Fruit fly (Drosophila melanogaster) whole organism, embryonic: ENCODE data around the gene pros.

Experiments used
- Abd-B ChIP-seq: fragments of 200-800 bp; sonication (Bioruptor generic); optimal IDR thresholded peaks from 2 replicates; lab custom pipeline; 2018; ENCODE audit warnings: missing biosample characterization, mild to moderate bottlenecking, missing genetic modification characterization, moderate library complexity
- CG10431 ChIP-seq: fragments of 200-800 bp; sonication (Bioruptor generic); optimal IDR thresholded peaks from 3 replicates; lab custom pipeline; 2018; ENCODE audit warnings: missing biosample characterization, mild to moderate bottlenecking, missing genetic modification characterization
- CG10565 ChIP-seq: fragments of 200-800 bp; sonication (Bioruptor generic); optimal IDR thresholded peaks from 3 replicates; lab custom pipeline; 2016; ENCODE audit warnings: missing biosample characterization, mild to moderate bottlenecking, missing genetic modification characterization
- CG11085 ChIP-seq: fragments of 200-800 bp; sonication (Bioruptor generic); IDR thresholded peaks from 2 replicates; pipeline ENCODE4 v1.3.6; 2022; ENCODE audit warnings: missing biosample characterization, missing genetic modification characterization
- CG11247 ChIP-seq: fragments of 200-800 bp; sonication (Bioruptor generic); IDR thresholded peaks from 2 replicates; pipeline ENCODE4 v1.3.6; 2022; ENCODE audit warnings: missing biosample characterization, missing genetic modification characterization
- CG11456 ChIP-seq: fragments of 200-800 bp; sonication (Bioruptor generic); IDR thresholded peaks from 3 replicates; pipeline ENCODE4 v1.3.6; 2022; ENCODE audit warnings: missing biosample characterization, missing genetic modification characterization
- CG11504 ChIP-seq: fragments of 200-800 bp; sonication (Bioruptor generic); optimal IDR thresholded peaks from 3 replicates; lab custom pipeline; 2019; ENCODE audit warnings: missing biosample characterization, mild to moderate bottlenecking, missing genetic modification characterization, moderate library complexity
- CG11723 ChIP-seq: fragments of 200-800 bp; sonication (Bioruptor generic); optimal IDR thresholded peaks from 2 replicates; lab custom pipeline; 2017; ENCODE audit warnings: missing biosample characterization, mild to moderate bottlenecking, missing genetic modification characterization
- CG12219 ChIP-seq: fragments of 200-800 bp; sonication (Bioruptor generic); optimal IDR thresholded peaks from 3 replicates; lab custom pipeline; 2018; ENCODE audit warnings: missing biosample characterization, mild to moderate bottlenecking, missing genetic modification characterization
- CG15011 ChIP-seq: fragments of 200-800 bp; sonication (Bioruptor generic); optimal IDR thresholded peaks from 3 replicates; lab custom pipeline; 2018; ENCODE audit warnings: missing biosample characterization, mild to moderate bottlenecking, missing genetic modification characterization
- CG15601 ChIP-seq: fragments of 200-800 bp; sonication (Bioruptor generic); optimal IDR thresholded peaks from 3 replicates; lab custom pipeline; 2019; ENCODE audit warnings: missing biosample characterization, mild to moderate bottlenecking, missing genetic modification characterization, moderate library complexity
- CG15696 ChIP-seq: fragments of 200-800 bp; sonication (Bioruptor generic); optimal IDR thresholded peaks from 2 replicates; lab custom pipeline; 2019; ENCODE audit warnings: missing biosample characterization, mild to moderate bottlenecking, missing genetic modification characterization, moderate library complexity
- CG17328 ChIP-seq: fragments of 200-800 bp; sonication (Bioruptor generic); IDR thresholded peaks from 2 replicates; pipeline ENCODE4 v1.3.6; 2022; ENCODE audit warnings: missing biosample characterization, missing genetic modification characterization
- CG17359 ChIP-seq: fragments of 200-800 bp; sonication (Bioruptor generic); optimal IDR thresholded peaks from 3 replicates; lab custom pipeline; 2018; ENCODE audit warnings: missing biosample characterization, mild to moderate bottlenecking, missing genetic modification characterization, moderate library complexity
- CG17361 ChIP-seq: fragments of 200-800 bp; sonication (Bioruptor generic); IDR thresholded peaks from 3 replicates; pipeline ENCODE4 v1.3.6; 2022; ENCODE audit warnings: missing biosample characterization, missing genetic modification characterization
- CG18476 ChIP-seq: fragments of 200-800 bp; sonication (Bioruptor generic); optimal IDR thresholded peaks from 2 replicates; lab custom pipeline; 2016; ENCODE audit warnings: missing biosample characterization, mild to moderate bottlenecking, missing genetic modification characterization
- CG33557 ChIP-seq: fragments of 200-800 bp; sonication (Bioruptor generic); optimal IDR thresholded peaks from 2 replicates; lab custom pipeline; 2019; ENCODE audit warnings: missing biosample characterization, mild to moderate bottlenecking, missing genetic modification characterization, moderate library complexity
- CG3847 ChIP-seq: fragments of 200-800 bp; sonication (Bioruptor generic); IDR thresholded peaks from 2 replicates; pipeline ENCODE4 v1.3.6; 2022; ENCODE audit warnings: missing biosample characterization, missing genetic modification characterization
- CG42726 ChIP-seq: fragments of 200-800 bp; sonication (Bioruptor generic); IDR thresholded peaks from 2 replicates; pipeline ENCODE4 v1.3.6; 2022; ENCODE audit warnings: missing biosample characterization, missing genetic modification characterization; ENCODE audit not compliant: partially characterized antibody
- CG4617 ChIP-seq: fragments of 200-800 bp; sonication (Bioruptor generic); optimal IDR thresholded peaks from 3 replicates; lab custom pipeline; 2016; ENCODE audit warnings: missing biosample characterization, missing genetic modification characterization, borderline replicate concordance
- CG4730 ChIP-seq: fragments of 200-800 bp; sonication (Bioruptor generic); IDR thresholded peaks from 2 replicates; pipeline ENCODE4 v1.3.6; 2022; ENCODE audit warnings: missing biosample characterization, missing genetic modification characterization
- CG5180 ChIP-seq: fragments of 200-800 bp; sonication (Bioruptor generic); optimal IDR thresholded peaks from 3 replicates; lab custom pipeline; 2017; ENCODE audit warnings: missing biosample characterization, missing genetic modification characterization, mild to moderate bottlenecking, moderate library complexity, missing genetic modification reagents
- CG6683 ChIP-seq: fragments of 200-800 bp; sonication (Bioruptor generic); optimal IDR thresholded peaks from 2 replicates; lab custom pipeline; 2017; ENCODE audit warnings: missing biosample characterization, mild to moderate bottlenecking, missing genetic modification characterization, missing genetic modification reagents
- CG6813 ChIP-seq: fragments of 200-800 bp; sonication (Bioruptor generic); optimal IDR thresholded peaks from 2 replicates; lab custom pipeline; 2017; ENCODE audit warnings: missing biosample characterization, missing genetic modification characterization, mild to moderate bottlenecking, moderate library complexity, missing genetic modification reagents
- CG7271 ChIP-seq: fragments of 200-800 bp; sonication (Bioruptor generic); optimal IDR thresholded peaks from 2 replicates; lab custom pipeline; 2018; ENCODE audit warnings: missing biosample characterization, mild to moderate bottlenecking, missing genetic modification characterization, moderate library complexity
- CG7745 ChIP-seq: fragments of 200-800 bp; sonication (Bioruptor generic); optimal IDR thresholded peaks from 2 replicates; lab custom pipeline; 2018; ENCODE audit warnings: missing biosample characterization, mild to moderate bottlenecking, missing genetic modification characterization, moderate library complexity
- CG8290 ChIP-seq, 3 experiments: fragments of 200-800 bp; sonication (Bioruptor generic); optimal IDR thresholded peaks; 2 replicates each; lab custom pipeline; 2016 to 2019; ENCODE audit warnings: missing biosample characterization in 3 of 3, missing genetic modification characterization in 3 of 3, mild to moderate bottlenecking in 2 of 3, moderate library complexity in 1 of 3
- CG9817 ChIP-seq: fragments of 200-800 bp; sonication (Bioruptor generic); optimal IDR thresholded peaks from 2 replicates; lab custom pipeline; 2018; ENCODE audit warnings: missing biosample characterization, mild to moderate bottlenecking, missing genetic modification characterization, moderate library complexity
- Chrac-16 ChIP-seq: fragments of 200-800 bp; sonication (Bioruptor generic); optimal IDR thresholded peaks from 3 replicates; lab custom pipeline; 2016; ENCODE audit warnings: missing biosample characterization, missing genetic modification characterization
- E2f1 ChIP-seq: fragments of 200-800 bp; sonication (Bioruptor generic); IDR thresholded peaks from 2 replicates; pipeline ENCODE4 v1.3.6; 2022; ENCODE audit warnings: missing biosample characterization, missing genetic modification characterization
- Fer3 ChIP-seq: fragments of 200-800 bp; sonication (Bioruptor generic); optimal IDR thresholded peaks from 2 replicates; lab custom pipeline; 2018; ENCODE audit warnings: missing biosample characterization, mild to moderate bottlenecking, missing genetic modification characterization, moderate library complexity
- GATAe ChIP-seq: fragments of 200-800 bp; sonication (Bioruptor generic); conservative IDR thresholded peaks from 2 replicates; pipeline ENCODE4 v1.3.6; 2022; ENCODE audit warnings: missing biosample characterization, missing genetic modification characterization
- Gug ChIP-seq: fragments of 200-800 bp; sonication (Bioruptor generic); IDR thresholded peaks from 4 replicates; pipeline ENCODE4 v1.3.6; 2022; ENCODE audit warnings: missing biosample characterization, missing genetic modification characterization
- Lpt ChIP-seq: fragments of >200 bp; optimal IDR thresholded peaks from 2 replicates; lab custom pipeline; 2018; ENCODE audit warnings: missing biosample characterization, missing genetic modification characterization
- Pdp1 ChIP-seq, 2 experiments: fragments of 200-800 bp; sonication (Bioruptor generic); optimal IDR thresholded peaks; 3 replicates each; lab custom pipeline; 2016; ENCODE audit warnings: missing biosample characterization in 2 of 2, missing genetic modification characterization in 2 of 2, mild to moderate bottlenecking in 1 of 2, moderate library complexity in 1 of 2
- Sox102F ChIP-seq: fragments of 200-800 bp; sonication (Bioruptor generic); optimal IDR thresholded peaks from 2 replicates; lab custom pipeline; 2018; ENCODE audit warnings: missing biosample characterization, mild to moderate bottlenecking, missing genetic modification characterization, moderate library complexity
- Sry-δ ChIP-seq: fragments of 200-800 bp; sonication (Bioruptor generic); optimal IDR thresholded peaks from 2 replicates; lab custom pipeline; 2016; ENCODE audit warnings: missing biosample characterization, missing genetic modification characterization
- Usf ChIP-seq: fragments of 200-800 bp; sonication (Bioruptor generic); optimal IDR thresholded peaks from 2 replicates; lab custom pipeline; 2017; ENCODE audit warnings: missing genotype, missing biosample characterization, missing genetic modification characterization
- ato ChIP-seq: fragments of 200-800 bp; sonication (Bioruptor generic); IDR thresholded peaks from 2 replicates; pipeline ENCODE4 v1.3.6; 2022; ENCODE audit warnings: missing biosample characterization, missing genetic modification characterization; ENCODE audit not compliant: partially characterized antibody
- chm ChIP-seq: fragments of 200-800 bp; sonication (Bioruptor generic); IDR thresholded peaks from 2 replicates; pipeline ENCODE4 v1.3.6; 2022; ENCODE audit warnings: missing biosample characterization, missing genetic modification characterization
- kni ChIP-seq: fragments of 200-800 bp; sonication (Bioruptor generic); optimal IDR thresholded peaks from 3 replicates; lab custom pipeline; 2017; ENCODE audit warnings: mild to moderate bottlenecking, missing biosample characterization, missing genetic modification reagents, missing genetic modification characterization
- mld ChIP-seq: fragments of 200-800 bp; sonication (Bioruptor generic); IDR thresholded peaks from 3 replicates; pipeline ENCODE4 v1.3.6; 2022; ENCODE audit warnings: missing biosample characterization, missing genetic modification characterization; ENCODE audit not compliant: partially characterized antibody
- oc ChIP-seq: fragments of 200-800 bp; sonication (Bioruptor generic); optimal IDR thresholded peaks from 2 replicates; lab custom pipeline; 2018; ENCODE audit warnings: missing biosample characterization, mild to moderate bottlenecking, missing genetic modification characterization, moderate library complexity
- sima ChIP-seq: fragments of 200-800 bp; sonication (Bioruptor generic); optimal IDR thresholded peaks from 2 replicates; lab custom pipeline; 2016; ENCODE audit warnings: missing biosample characterization, missing genetic modification characterization
- sqz ChIP-seq: fragments of 200-800 bp; sonication (Bioruptor generic); optimal IDR thresholded peaks from 3 replicates; lab custom pipeline; 2018; ENCODE audit warnings: missing biosample characterization, mild to moderate bottlenecking, missing genetic modification characterization
- stwl ChIP-seq: fragments of 200-800 bp; sonication (Bioruptor generic); optimal IDR thresholded peaks from 3 replicates; lab custom pipeline; 2018; ENCODE audit warnings: missing biosample characterization, mild to moderate bottlenecking, missing genetic modification characterization, moderate library complexity
- tio ChIP-seq: fragments of 200-800 bp; sonication (Bioruptor generic); optimal IDR thresholded peaks from 2 replicates; lab custom pipeline; 2017; ENCODE audit warnings: missing biosample characterization, missing genetic modification characterization, inconsistent platforms
- trh ChIP-seq: fragments of 200-800 bp; sonication (Bioruptor generic); optimal IDR thresholded peaks from 2 replicates; lab custom pipeline; 2016; ENCODE audit warnings: missing biosample characterization, missing genetic modification characterization
- zf30C ChIP-seq: fragments of 200-800 bp; sonication (Bioruptor generic); optimal IDR thresholded peaks from 3 replicates; lab custom pipeline; 2018; ENCODE audit warnings: missing biosample characterization, mild to moderate bottlenecking, missing genetic modification characterization

pros gene

DNA sequence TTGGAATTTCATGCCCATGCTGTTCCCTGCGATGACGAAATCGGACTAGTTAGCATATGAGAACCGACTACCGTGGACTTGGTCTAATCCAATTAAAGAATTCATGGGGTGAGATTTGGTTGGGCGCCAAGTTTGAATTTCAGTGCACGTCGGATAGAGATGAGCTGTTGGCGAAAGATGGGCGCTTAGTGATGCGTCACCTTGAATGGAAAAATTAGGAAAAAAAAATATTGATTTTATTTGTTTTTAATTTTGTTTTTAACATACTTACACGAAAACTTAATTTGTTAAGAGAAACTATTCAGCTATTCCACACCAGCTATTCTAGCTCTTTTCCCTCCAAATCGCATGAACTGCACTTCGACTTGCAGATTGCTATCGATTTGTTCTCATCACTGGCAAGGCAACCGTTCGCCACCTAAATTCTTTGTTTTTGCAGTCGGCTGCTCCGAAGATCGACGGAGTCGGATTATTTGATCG, 93.4 kb downstream of the pros start, which contains the start of the genes ninaG and Sptz (continued):
- TF ChIP-seq CG4617 (GFP tag; lab: Kevin White, UChicago) (peak; percentile 94), CG15601 (tag; lab: Kevin White, UChicago) (peak; percentile 86), chm (GFP tag; lab: Robert Waterston, UW) (peak; percentile 80), Sox102F (GFP tag; lab: Kevin White, UChicago) (peak; percentile 92), sima (peak; percentile 79), CG18476 (GFP tag; lab: Kevin White, UChicago) (peak; percentile 93), CG5180 (GFP tag; lab: Kevin White, UChicago) (no peak), sqz (GFP tag; lab: Kevin White, UChicago) (no peak), mld (GFP tag; lab: Robert Waterston, UW) (no peak), CG4730 (peak; percentile 95), CG17359 (peak; percentile 92), Chrac-16 (GFP tag; lab: Kevin White, UChicago) (peak; percentile 96), CG10431 (no peak), trh (GFP tag; lab: Kevin White, UChicago) (peak; percentile 90), CG11504 (tag; lab: Kevin White, UChicago) (peak; percentile 89), CG7271 (tag; lab: Kevin White, UChicago) (peak; percentile 83), Fer3 (tag; lab: Kevin White, UChicago) (peak; percentile 91), CG6683 (GFP tag; lab: Kevin White, UChicago) (no peak), CG3847 (GFP tag; lab: Robert Waterston, UW) (peak; percentile 95), CG42726 (GFP tag; lab: Robert Waterston, UW) (no peak), Pdp1 (GFP tag; optimal IDR thresholded peaks at IDR 0.05; lab: Kevin White, UChicago) (peak; percentile 94 to 97), CG15011 (GFP tag; lab: Kevin White, UChicago) (peak; percentile 75), CG7745 (tag; lab: Kevin White, UChicago) (no peak), Gug (GFP tag; lab: Robert Waterston, UW) (peak; percentile 96), Lpt (no peak), Usf (GFP tag; lab: Kevin White, UChicago) (peak; percentile 91), zf30C (no peak), Abd-B (GFP tag; lab: Kevin White, UChicago) (peak; percentile 94), CG11456 (GFP tag; lab: Robert Waterston, UW) (peak; percentile 95), CG9817 (tag; lab: Kevin White, UChicago) (peak; percentile 93), CG11247 (GFP tag; lab: Robert Waterston, UW) (peak; percentile 95), GATAe (GFP tag; lab: Robert Waterston, UW) (peak; percentile 81), kni (GFP tag; lab: Kevin White, UChicago) (no peak), Sry-δ (peak; percentile 91), E2f1 (GFP tag; lab: Robert Waterston, UW) (peak; percentile 94), stwl (tag; lab: Kevin White, UChicago) (no peak), oc (tag; lab: Kevin White, UChicago) (peak; percentile 85), CG6813 (peak; percentile 69), CG12219 (GFP tag; lab: Kevin White, UChicago) (peak; percentile 66), CG10565 (peak; percentile 78), CG11085 (GFP tag; lab: Robert Waterston, UW) (peak; percentile 94), ato (no peak), CG15696 (tag; lab: Kevin White, UChicago) (peak; percentile 93), CG8290 (GFP tag; optimal IDR thresholded peaks at IDR 0.05; lab: Kevin White, UChicago) (no peak), CG8290 (tag; optimal IDR thresholded peaks at IDR 0.05; lab: Kevin White, UChicago) (peak in 1 of 2 experiments; percentile 46), CG33557 (GFP tag; lab: Kevin White, UChicago) (peak; percentile 79), tio (GFP tag; lab: Kevin White, UChicago) (no peak), CG17361 (peak; percentile 98), CG11723 (GFP tag; lab: Kevin White, UChicago) (peak; percentile 87), CG17328 (GFP tag; lab: Robert Waterston, UW) (peak; percentile 93)
